Fruit fly (Drosophila melanogaster): ENCODE data around the gene BTBD9.

DNA sequence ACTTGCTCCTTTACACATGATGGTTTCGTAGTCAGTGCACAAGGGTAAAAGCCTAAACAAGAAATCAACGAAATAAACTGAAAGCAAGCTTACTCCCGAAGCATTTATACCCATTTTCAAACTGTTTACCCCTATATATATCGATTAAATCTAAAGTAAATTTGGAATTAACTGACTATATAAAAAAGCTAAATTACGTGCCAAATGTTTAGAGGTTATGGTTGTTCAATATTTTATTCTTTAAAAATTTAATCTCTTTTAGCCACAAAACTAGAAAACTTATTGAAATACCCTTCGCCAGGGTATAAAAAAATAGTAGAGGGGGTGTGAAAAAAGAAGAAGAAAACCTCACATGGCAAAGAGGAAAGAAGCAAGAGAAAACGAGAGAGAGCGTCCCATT is 36.5 kb upstream of the BTBD9 start:
- peak; percentile 46 for TF ChIP-seq CG17806 (tag; optimal IDR thresholded peaks at IDR 0.05)
- no peak for TF ChIP-seq CG10348 (GFP tag; IDR thresholded peaks at IDR 0.05)
- TF ChIP-seq Pif1B (GFP tag; optimal IDR thresholded peaks at IDR 0.05): no peak
- no peak for TF ChIP-seq Ets98B (GFP tag; IDR thresholded peaks at IDR 0.05)
- peak; percentile 27 for TF ChIP-seq CG8301 (tag; optimal IDR thresholded peaks at IDR 0.05)
- peak; percentile 52 for TF ChIP-seq CG9948 (tag; optimal IDR thresholded peaks at IDR 0.05)
- TF ChIP-seq fd96Ca (GFP tag; IDR thresholded peaks at IDR 0.05): no peak
- peak; percentile 20 for TF ChIP-seq Snoo (tag; optimal IDR thresholded peaks at IDR 0.05)
- no peak for TF ChIP-seq EcR (GFP tag; optimal IDR thresholded peaks at IDR 0.05)
